Fruit fly (Drosophila melanogaster): ENCODE results near the gene msk.
A peak's percentile ranks its signal among the peaks of the same experiment; 100 is the strongest.

msk gene

DNA sequence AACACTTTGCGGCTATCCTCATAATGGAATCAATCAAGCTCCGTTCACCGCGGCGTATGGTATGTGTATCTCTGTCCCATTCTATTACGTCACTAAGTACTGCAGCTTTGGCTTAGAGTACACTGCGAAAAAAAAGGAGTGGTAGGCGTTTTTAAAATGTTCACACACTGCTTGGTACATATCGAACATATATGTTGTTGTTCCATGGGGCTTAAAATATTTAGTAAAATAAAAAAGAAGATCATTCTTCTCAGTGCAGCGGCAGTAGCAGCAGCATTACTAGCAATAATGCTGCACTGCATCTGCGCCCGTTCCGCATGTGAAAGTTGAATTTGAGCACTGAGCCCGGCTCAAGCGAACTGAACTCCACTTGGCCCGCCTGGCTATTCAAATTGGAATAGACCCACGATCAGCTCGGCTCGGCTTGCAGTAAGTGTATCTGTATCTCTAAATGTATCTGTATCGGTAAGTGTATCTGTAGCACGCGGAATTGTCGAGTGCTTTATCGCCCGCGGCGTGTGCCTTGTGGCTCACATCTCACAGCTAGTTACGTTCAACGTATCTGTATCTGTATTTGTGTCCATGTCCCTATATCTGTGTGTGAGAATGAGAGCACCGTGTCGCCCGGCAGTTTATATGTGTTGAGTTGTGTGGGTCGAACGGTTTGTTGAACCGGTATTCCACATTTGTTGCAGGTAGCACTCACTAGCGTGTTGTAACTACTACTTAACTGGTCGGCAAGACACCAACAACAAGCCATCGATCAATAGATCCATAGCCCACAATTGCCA is 37.4 kb downstream of the msk start (continued):
- TF ChIP-seq Blimp-1 (GFP tag; optimal IDR thresholded peaks at IDR 0.05) (no peak), CG4318 (GFP tag; optimal IDR thresholded peaks at IDR 0.05) (peak; percentile 88), Hr39 (GFP tag; optimal IDR thresholded peaks at IDR 0.05) (peak; percentile 48), Eip75B (GFP tag; optimal IDR thresholded peaks at IDR 0.05) (peak; percentile 64), CG6808 (GFP tag; optimal IDR thresholded peaks at IDR 0.05) (peak; percentile 47), Hr38 (GFP tag; optimal IDR thresholded peaks at IDR 0.05) (peak; percentile 63), CG8119 (GFP tag; IDR thresholded peaks at IDR 0.05) (peak; percentile 95), lz (GFP tag; optimal IDR thresholded peaks at IDR 0.05) (peak; percentile 51), CG8632 (GFP tag; optimal IDR thresholded peaks at IDR 0.05) (peak; percentile 63), CG10669 (GFP tag; optimal IDR thresholded peaks at IDR 0.05) (peak; percentile 54)

DNA sequence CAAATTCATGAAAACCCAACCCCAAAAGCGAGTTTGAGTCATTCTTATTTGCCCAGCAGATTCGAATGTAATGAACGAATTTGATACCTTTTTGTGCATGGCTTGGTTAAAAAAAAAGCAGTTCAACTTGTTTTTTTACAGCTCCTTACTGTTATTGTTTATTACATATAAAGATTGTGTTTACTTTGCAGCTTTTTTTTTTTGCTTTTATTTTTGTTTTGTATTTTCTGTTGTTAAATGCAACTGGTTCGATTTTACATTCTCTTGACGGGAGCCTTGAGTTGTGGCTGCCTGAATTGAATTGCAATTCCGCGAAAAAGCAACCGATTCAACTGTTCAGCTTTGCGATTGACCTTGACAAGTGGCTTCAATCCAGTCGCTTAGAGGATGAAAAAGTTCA is 38.6 kb downstream of the msk start:
- TF ChIP-seq Lpt (GFP tag; optimal IDR thresholded peaks at IDR 0.05) (no peak), CG6808 (GFP tag; optimal IDR thresholded peaks at IDR 0.05) (peak; percentile 41), Met (GFP tag; optimal IDR thresholded peaks at IDR 0.05) (no peak), vri (GFP tag; optimal IDR thresholded peaks at IDR 0.05) (no peak), CG8319 (GFP tag; optimal IDR thresholded peaks at IDR 0.05) (no peak), OdsH (GFP tag; optimal IDR thresholded peaks at IDR 0.05) (no peak), eg (GFP tag; IDR thresholded peaks at IDR 0.05) (no peak), Hr39 (GFP tag; optimal IDR thresholded peaks at IDR 0.05) (no peak), CG1621 (tag; optimal IDR thresholded peaks at IDR 0.05) (no peak), pdm3 (GFP tag; optimal IDR thresholded peaks at IDR 0.05) (no peak), Smox (GFP tag; optimal IDR thresholded peaks at IDR 0.05) (no peak), ss (GFP tag; optimal IDR thresholded peaks at IDR 0.05) (peak in 1 of 2 experiments; percentile 36), esn (GFP tag; optimal IDR thresholded peaks at IDR 0.05) (no peak), CG8119 (GFP tag; IDR thresholded peaks at IDR 0.05) (no peak), fd59A (GFP tag; optimal IDR thresholded peaks at IDR 0.05) (no peak), Eip78C (GFP tag) (peak; percentile 18), CG6792 (GFP tag; optimal IDR thresholded peaks at IDR 0.05) (no peak), Ets21C (GFP tag; optimal IDR thresholded peaks at IDR 0.05) (no peak), dsx (GFP tag; optimal IDR thresholded peaks at IDR 0.05; ENCODE audit: poor library complexity, severe bottlenecking) (no peak), spab (GFP tag; optimal IDR thresholded peaks at IDR 0.05) (peak; percentile 18), acj6 (GFP tag; optimal IDR thresholded peaks at IDR 0.05) (no peak), Hr38 (GFP tag; optimal IDR thresholded peaks at IDR 0.05) (no peak), CG9139 (GFP tag; optimal IDR thresholded peaks at IDR 0.05) (peak; percentile 36), CG34406 (GFP tag; optimal IDR thresholded peaks at IDR 0.05) (no peak), CG11294 (GFP tag; IDR thresholded peaks at IDR 0.05) (no peak), Ets96B (tag; optimal IDR thresholded peaks at IDR 0.05) (no peak), CG10631 (GFP tag; optimal IDR thresholded peaks at IDR 0.05) (no peak), Gug (GFP tag; IDR thresholded peaks at IDR 0.05) (no peak), CG15336 (GFP tag; IDR thresholded peaks at IDR 0.05) (peak; percentile 37; the same call in 1 of the 2 replicates), Eip75B (GFP tag; optimal IDR thresholded peaks at IDR 0.05) (no peak), dac (GFP tag; optimal IDR thresholded peaks at IDR 0.05) (no peak), CG6163 (GFP tag; IDR thresholded peaks at IDR 0.05) (no peak; the same call in 2 of the 3 replicates), fd85E (GFP tag; optimal IDR thresholded peaks at IDR 0.05) (no peak), CG8632 (GFP tag; optimal IDR thresholded peaks at IDR 0.05) (peak; percentile 10), CG11762 (GFP tag; optimal IDR thresholded peaks at IDR 0.05; ENCODE audit: insufficient read depth) (no peak), svp (GFP tag) (no peak), net (GFP tag; optimal IDR thresholded peaks at IDR 0.05) (no peak), salr (GFP tag; optimal IDR thresholded peaks at IDR 0.05) (no peak), CG31627 (GFP tag; optimal IDR thresholded peaks at IDR 0.05) (no peak), CG10669 (GFP tag; optimal IDR thresholded peaks at IDR 0.05) (peak; percentile 9), CG6276 (GFP tag; optimal IDR thresholded peaks at IDR 0.05) (no peak)
